Fruit fly (Drosophila melanogaster): ENCODE data around the gene CG15571.

- peak; percentile 19 for TF ChIP-seq ovo (GFP tag; optimal IDR thresholded peaks at IDR 0.05)
- no peak for TF ChIP-seq CG7101 (tag; optimal IDR thresholded peaks at IDR 0.05)
- TF ChIP-seq tj (GFP tag; optimal IDR thresholded peaks at IDR 0.05) = no peak
- TF ChIP-seq Crg-1 (GFP tag; optimal IDR thresholded peaks at IDR 0.05) = no peak
- TF ChIP-seq CG5204 (GFP tag; optimal IDR thresholded peaks at IDR 0.05) = no peak
- TF ChIP-seq Hr96 (GFP tag; optimal IDR thresholded peaks at IDR 0.05) = no peak
- peak; percentile 51 for TF ChIP-seq kay (GFP tag; ENCODE audit: borderline replicate concordance)
- no peak for TF ChIP-seq Mnt (GFP tag; optimal IDR thresholded peaks at IDR 0.05)
Observed at dm6 chrX:4203713-4204447, 13.3 kb downstream of the CG15571 start.
